Worm (Caenorhabditis elegans): ENCODE results near the gene syx-16.

- TF ChIP-seq nhr-237 (tag; optimal IDR thresholded peaks at IDR 0.05) = no peak
- TF ChIP-seq ceh-82 (tag; optimal IDR thresholded peaks at IDR 0.05) = no peak
- no peak for TF ChIP-seq nhr-76 (tag; optimal IDR thresholded peaks at IDR 0.05)
- no peak for TF ChIP-seq ceh-16 (tag; optimal IDR thresholded peaks at IDR 0.05)
- TF ChIP-seq unc-39 (tag; optimal IDR thresholded peaks at IDR 0.05) = no peak
- TF ChIP-seq nhr-28 (tag; optimal IDR thresholded peaks at IDR 0.05) = no peak
- no peak for TF ChIP-seq lin-39 (tag; optimal IDR thresholded peaks at IDR 0.05)
- no peak for TF ChIP-seq mdl-1 (tag; optimal IDR thresholded peaks at IDR 0.05)
Observed at ce11 chrIII:5159505-5159904, 49.4 kb downstream of the syx-16 start, which contains the start of gene T10F2.5.
